Fruit fly (Drosophila melanogaster) whole organism, embryonic: ENCODE data around the gene CG34258.

Experiments
- Asciz ChIP-seq: fragments of 200-800 bp; sonication (Bioruptor generic); optimal IDR thresholded peaks from 2 replicates; lab custom pipeline; 2017; ENCODE audit warnings: missing biosample characterization, mild to moderate bottlenecking, missing genetic modification characterization, missing genetic modification reagents
- Bdp1 ChIP-seq: fragments of 200-800 bp; sonication (Bioruptor generic); optimal IDR thresholded peaks from 3 replicates; lab custom pipeline; 2016; ENCODE audit warnings: missing biosample characterization, missing genetic modification characterization
- Bteb2 ChIP-seq: fragments of 200-800 bp; sonication (Bioruptor generic); optimal IDR thresholded peaks from 2 replicates; lab custom pipeline; 2016; ENCODE audit warnings: missing biosample characterization, missing genetic modification characterization
- CG10321 ChIP-seq: fragments of 200-800 bp; sonication (Bioruptor generic); IDR thresholded peaks from 2 replicates; pipeline ENCODE4 v1.3.6; 2022; ENCODE audit warnings: missing biosample characterization, missing genetic modification characterization
- CG10565 ChIP-seq: fragments of 200-800 bp; sonication (Bioruptor generic); optimal IDR thresholded peaks from 3 replicates; lab custom pipeline; 2016; ENCODE audit warnings: missing biosample characterization, mild to moderate bottlenecking, missing genetic modification characterization
- CG13123 ChIP-seq: fragments of 200-800 bp; sonication (Bioruptor generic); optimal IDR thresholded peaks from 2 replicates; lab custom pipeline; 2016; ENCODE audit warnings: missing biosample characterization, missing genetic modification characterization
- CG13287 ChIP-seq: fragments of 200-800 bp; sonication (Bioruptor generic); IDR thresholded peaks from 2 replicates; pipeline ENCODE4 v1.3.6; 2022; ENCODE audit warnings: missing biosample characterization, missing genetic modification characterization; ENCODE audit not compliant: partially characterized antibody
- CG13424 ChIP-seq: fragments of 200-800 bp; sonication (Bioruptor generic); optimal IDR thresholded peaks from 2 replicates; lab custom pipeline; 2019; ENCODE audit warnings: missing biosample characterization, mild to moderate bottlenecking, missing genetic modification characterization, moderate library complexity
- CG14965 ChIP-seq: fragments of 200-800 bp; sonication (Bioruptor generic); optimal IDR thresholded peaks from 2 replicates; lab custom pipeline; 2016; ENCODE audit warnings: missing biosample characterization, missing genetic modification characterization, borderline replicate concordance
- CG1602 ChIP-seq: fragments of 200-800 bp; sonication (Bioruptor generic); optimal IDR thresholded peaks from 3 replicates; lab custom pipeline; 2016; ENCODE audit warnings: missing biosample characterization, missing genetic modification characterization
- CG17328 ChIP-seq: fragments of 200-800 bp; sonication (Bioruptor generic); IDR thresholded peaks from 2 replicates; pipeline ENCODE4 v1.3.6; 2022; ENCODE audit warnings: missing biosample characterization, missing genetic modification characterization
- CG33557 ChIP-seq: fragments of 200-800 bp; sonication (Bioruptor generic); optimal IDR thresholded peaks from 2 replicates; lab custom pipeline; 2019; ENCODE audit warnings: missing biosample characterization, mild to moderate bottlenecking, missing genetic modification characterization, moderate library complexity
- CG34422 ChIP-seq: fragments of 200-800 bp; sonication (Bioruptor generic); IDR thresholded peaks from 3 replicates; pipeline ENCODE4 v1.3.6; 2022; ENCODE audit warnings: missing biosample characterization, missing genetic modification characterization
- CG3726 ChIP-seq: fragments of 200-800 bp; sonication (Bioruptor generic); IDR thresholded peaks from 3 replicates; pipeline ENCODE4, ENCODE4 v1.3.6; 2022; ENCODE audit warnings: missing biosample characterization, missing genetic modification characterization
- CG5953 ChIP-seq: fragments of 200-800 bp; sonication (Bioruptor generic); IDR thresholded peaks from 2 replicates; pipeline ENCODE4 v1.3.6; 2022; ENCODE audit warnings: missing biosample characterization, missing genetic modification characterization
- CG6175 ChIP-seq: fragments of 200-800 bp; sonication (Bioruptor generic); IDR thresholded peaks from 3 replicates; pipeline ENCODE4 v1.3.6; 2022; ENCODE audit warnings: missing biosample characterization, missing genetic modification characterization
- CG6854 ChIP-seq: fragments of 200-800 bp; sonication (Bioruptor generic); optimal IDR thresholded peaks from 3 replicates; lab custom pipeline; 2017; ENCODE audit warnings: missing biosample characterization, mild to moderate bottlenecking, missing genetic modification characterization
- CG8089 ChIP-seq: fragments of 200-800 bp; sonication (Bioruptor generic); optimal IDR thresholded peaks from 3 replicates; lab custom pipeline; 2016; ENCODE audit warnings: missing biosample characterization, missing genetic modification characterization
- D19B ChIP-seq: fragments of 200-800 bp; sonication (Bioruptor generic); optimal IDR thresholded peaks from 2 replicates; lab custom pipeline; 2017; ENCODE audit warnings: missing biosample characterization, mild to moderate bottlenecking, missing genetic modification characterization
- Doc2 ChIP-seq: fragments of 200-800 bp; sonication (Bioruptor generic); IDR thresholded peaks from 2 replicates; pipeline ENCODE4 v1.3.6; 2022; ENCODE audit warnings: missing biosample characterization, missing genetic modification characterization
- Doc3 ChIP-seq: fragments of 200-800 bp; sonication (Bioruptor generic); IDR thresholded peaks from 3 replicates; pipeline ENCODE4 v1.3.6; 2022; ENCODE audit warnings: missing biosample characterization, missing genetic modification characterization; ENCODE audit not compliant: partially characterized antibody
- Dp ChIP-seq: fragments of 200-800 bp; sonication (Bioruptor generic); optimal IDR thresholded peaks from 2 replicates; lab custom pipeline; 2018; ENCODE audit warnings: missing biosample characterization, mild to moderate bottlenecking, missing genetic modification characterization, moderate library complexity
- Hmr ChIP-seq: fragments of 200-800 bp; sonication (Bioruptor generic); optimal IDR thresholded peaks from 3 replicates; lab custom pipeline; 2017; ENCODE audit warnings: mild to moderate bottlenecking, missing biosample characterization, missing genetic modification reagents, missing genetic modification characterization
- Hr51 ChIP-seq, 2 experiments: fragments of 200-800 bp; sonication (Bioruptor generic); optimal IDR thresholded peaks; 2 replicates in 1 of 2; 3 replicates in 1 of 2; lab custom pipeline; 2016 to 2018; ENCODE audit warnings: missing biosample characterization in 2 of 2, missing genetic modification characterization in 2 of 2, mild to moderate bottlenecking in 1 of 2, moderate library complexity in 1 of 2
- Hr78 ChIP-seq, 2 experiments: fragments of 200-800 bp in 1 of 2; fragments of >200 bp in 1 of 2; sonication (Bioruptor generic) in 1 of 2; optimal IDR thresholded peaks; 2 replicates each; lab custom pipeline; 2017 to 2019; ENCODE audit warnings: missing biosample characterization in 2 of 2, missing genetic modification characterization in 2 of 2, mild to moderate bottlenecking in 1 of 2, moderate library complexity in 1 of 2
- Hsf ChIP-seq: fragments of 200-800 bp; sonication (Bioruptor generic); optimal IDR thresholded peaks from 3 replicates; lab custom pipeline; 2016; ENCODE audit warnings: missing biosample characterization, missing genetic modification characterization
- Max ChIP-seq: fragments of 200-800 bp; sonication (Bioruptor generic); optimal IDR thresholded peaks from 2 replicates; lab custom pipeline; 2016; ENCODE audit warnings: missing biosample characterization, mild to moderate bottlenecking, missing genetic modification characterization
- NfI ChIP-seq: fragments of 200-800 bp; sonication (Bioruptor generic); optimal IDR thresholded peaks from 3 replicates; lab custom pipeline; 2018; ENCODE audit warnings: missing biosample characterization, mild to moderate bottlenecking, missing genetic modification characterization, moderate library complexity
- Spps ChIP-seq: fragments of 200-800 bp; sonication (Bioruptor generic); optimal IDR thresholded peaks from 2 replicates; lab custom pipeline; 2018; ENCODE audit warnings: missing biosample characterization, mild to moderate bottlenecking, missing genetic modification characterization
- TFAM ChIP-seq: fragments of 200-800 bp; sonication (Bioruptor generic); optimal IDR thresholded peaks from 2 replicates; lab custom pipeline; 2017; ENCODE audit warnings: missing biosample characterization, missing genetic modification characterization, inconsistent platforms
- Taf1 ChIP-seq: fragments of 200-800 bp; sonication (Bioruptor generic); IDR thresholded peaks from 2 replicates; pipeline ENCODE4 v1.3.6; 2022; ENCODE audit warnings: missing biosample characterization, missing genetic modification characterization
- al ChIP-seq: fragments of 200-800 bp; sonication (Bioruptor generic); IDR thresholded peaks from 2 replicates; pipeline ENCODE4 v1.3.6; 2022; ENCODE audit warnings: missing biosample characterization, missing genetic modification characterization
- bbx ChIP-seq: fragments of 200-800 bp; sonication (Bioruptor generic); IDR thresholded peaks from 2 replicates; pipeline ENCODE4 v1.3.6; 2022; ENCODE audit warnings: missing biosample characterization, missing genetic modification characterization; ENCODE audit not compliant: partially characterized antibody
- bsh ChIP-seq, 2 experiments: fragments of 200-800 bp; sonication (Bioruptor generic); optimal IDR thresholded peaks; 2 replicates each; lab custom pipeline; 2017 to 2018; ENCODE audit warnings: mild to moderate bottlenecking in 2 of 2, missing biosample characterization in 2 of 2, missing genetic modification characterization in 2 of 2, moderate library complexity in 1 of 2
- crp ChIP-seq, 2 experiments: fragments of 200-800 bp; sonication (Bioruptor generic); optimal IDR thresholded peaks; 2 replicates in 1 of 2; 3 replicates in 1 of 2; lab custom pipeline; 2017; ENCODE audit warnings: missing biosample characterization in 2 of 2, missing genetic modification characterization in 2 of 2, mild to moderate bottlenecking in 1 of 2, moderate library complexity in 1 of 2
- dimm ChIP-seq: fragments of 200-800 bp; sonication (Bioruptor generic); IDR thresholded peaks from 2 replicates; pipeline ENCODE4 v1.3.6; 2022; ENCODE audit warnings: missing biosample characterization, missing genetic modification characterization
- esg ChIP-seq: fragments of 200-800 bp; sonication (Bioruptor generic); conservative IDR thresholded peaks from 2 replicates; pipeline ENCODE4 v1.3.6; 2022; ENCODE audit warnings: missing biosample characterization, missing genetic modification characterization
- gt ChIP-seq: fragments of 200-800 bp; sonication (Bioruptor generic); IDR thresholded peaks from 2 replicates; pipeline ENCODE4 v1.3.6; 2022; ENCODE audit warnings: missing biosample characterization, missing genetic modification characterization
- inv ChIP-seq: fragments of 200-800 bp; sonication (Bioruptor generic); IDR thresholded peaks from 2 replicates; pipeline ENCODE4 v1.3.6; 2022; ENCODE audit warnings: missing biosample characterization, missing genetic modification characterization; ENCODE audit not compliant: partially characterized antibody
- ken ChIP-seq: fragments of 200-800 bp; sonication (Bioruptor generic); IDR thresholded peaks from 3 replicates; pipeline ENCODE4 v1.3.6; 2022; ENCODE audit warnings: missing biosample characterization, missing genetic modification characterization
- lab ChIP-seq: fragments of 200-800 bp; sonication (Bioruptor generic); optimal IDR thresholded peaks from 3 replicates; lab custom pipeline; 2017; ENCODE audit warnings: missing biosample characterization, missing genetic modification characterization, mild to moderate bottlenecking, moderate library complexity, missing genetic modification reagents
- lmd ChIP-seq: fragments of 200-800 bp; sonication (Bioruptor generic); IDR thresholded peaks from 2 replicates; pipeline ENCODE4 v1.3.6; 2022; ENCODE audit warnings: missing biosample characterization, missing genetic modification characterization
- nmo ChIP-seq: fragments of 200-800 bp; sonication (Bioruptor generic); optimal IDR thresholded peaks from 2 replicates; lab custom pipeline; 2018; ENCODE audit warnings: missing biosample characterization, mild to moderate bottlenecking, missing genetic modification characterization, moderate library complexity
- pum ChIP-seq: fragments of 200-800 bp; sonication (Bioruptor generic); optimal IDR thresholded peaks from 2 replicates; lab custom pipeline; 2016; ENCODE audit warnings: missing biosample characterization, missing genetic modification characterization
- shn ChIP-seq: fragments of 200-800 bp; sonication (Bioruptor generic); optimal IDR thresholded peaks from 3 replicates; lab custom pipeline; 2016; ENCODE audit warnings: missing biosample characterization, missing genetic modification characterization
- stc ChIP-seq: fragments of 200-800 bp; sonication (Bioruptor generic); IDR thresholded peaks from 2 replicates; pipeline ENCODE4 v1.3.6; 2022; ENCODE audit warnings: missing biosample characterization, missing genetic modification characterization
- stwl ChIP-seq: fragments of 200-800 bp; sonication (Bioruptor generic); optimal IDR thresholded peaks from 3 replicates; lab custom pipeline; 2018; ENCODE audit warnings: missing biosample characterization, mild to moderate bottlenecking, missing genetic modification characterization, moderate library complexity
- sug ChIP-seq: fragments of 200-800 bp; optimal IDR thresholded peaks from 2 replicates; lab custom pipeline; 2019; ENCODE audit warnings: missing biosample characterization, mild to moderate bottlenecking, missing genetic modification characterization, moderate library complexity
- tin ChIP-seq: fragments of 200-800 bp; sonication (Bioruptor generic); optimal IDR thresholded peaks from 3 replicates; lab custom pipeline; 2016; ENCODE audit warnings: missing biosample characterization, missing genetic modification characterization
- unc-4 ChIP-seq: fragments of 200-800 bp; sonication (Bioruptor generic); IDR thresholded peaks from 2 replicates; pipeline ENCODE4 v1.3.6; 2022; ENCODE audit warnings: missing biosample characterization, missing genetic modification characterization; ENCODE audit not compliant: partially characterized antibody

CG34258 gene

DNA sequence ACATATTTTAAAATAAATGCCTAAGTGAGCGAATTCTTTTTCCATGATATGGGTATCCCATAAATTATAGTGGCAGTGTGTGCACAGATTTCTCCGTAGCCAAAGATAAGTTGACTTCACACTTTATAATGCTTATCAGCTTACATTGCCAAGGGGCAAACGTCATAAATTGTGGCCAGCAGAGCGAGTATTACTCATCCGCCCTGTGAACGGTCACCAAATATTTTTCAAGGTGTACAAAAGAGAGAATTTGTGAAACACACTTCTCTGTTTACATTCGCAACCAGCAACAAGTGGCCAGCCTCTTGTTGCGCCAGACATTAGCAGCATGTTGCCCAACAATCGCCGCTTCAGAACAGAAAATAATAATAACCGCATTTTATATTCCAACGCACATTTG is 18.9 kb downstream of the CG34258 start (continued):
- TF ChIP-seq al (GFP tag; lab: Robert Waterston, UW) (no peak), CG10321 (GFP tag; lab: Robert Waterston, UW) (no peak), sug (tag; lab: Kevin White, UChicago) (peak; percentile 79), CG3726 (GFP tag; lab: Robert Waterston, UW) (no peak; the same call in 2 of the 3 replicates), tin (no peak), stc (peak; percentile 23; the same call in 1 of the 2 replicates), CG6854 (GFP tag; lab: Kevin White, UChicago) (peak; percentile 23), nmo (GFP tag; lab: Kevin White, UChicago) (no peak), Asciz (GFP tag; lab: Kevin White, UChicago) (peak; percentile 56), Max (GFP tag; lab: Kevin White, UChicago) (no peak), crp (GFP tag; optimal IDR thresholded peaks at IDR 0.05; lab: Kevin White, UChicago) (no peak), lmd (no peak), Hmr (peak; percentile 69), TFAM (GFP tag; lab: Kevin White, UChicago) (no peak), ken (no peak), Bdp1 (no peak), D19B (GFP tag; lab: Kevin White, UChicago) (no peak), CG10565 (GFP tag; lab: Kevin White, UChicago) (no peak), CG14965 (peak; percentile 1), CG13424 (tag; lab: Kevin White, UChicago) (peak; percentile 24), Bteb2 (GFP tag; lab: Kevin White, UChicago) (no peak), CG33557 (GFP tag; lab: Kevin White, UChicago) (no peak), stwl (tag; lab: Kevin White, UChicago) (no peak), pum (GFP tag; lab: Kevin White, UChicago) (no peak), unc-4 (GFP tag; lab: Robert Waterston, UW) (no peak), CG8089 (GFP tag; lab: Kevin White, UChicago) (no peak), bbx (GFP tag; lab: Robert Waterston, UW) (no peak), Doc3 (GFP tag; lab: Robert Waterston, UW) (no peak), Taf1 (GFP tag; lab: Robert Waterston, UW) (no peak), CG13287 (GFP tag; lab: Robert Waterston, UW) (no peak), dimm (GFP tag; lab: Robert Waterston, UW) (no peak), CG5953 (GFP tag; lab: Robert Waterston, UW) (no peak), CG6175 (peak; percentile 66; the same call in 1 of the 3 replicates), gt (GFP tag; lab: Robert Waterston, UW) (no peak), inv (GFP tag; lab: Robert Waterston, UW) (no peak), bsh (GFP tag; optimal IDR thresholded peaks at IDR 0.05; lab: Kevin White, UChicago) (peak in 1 of 2 experiments; percentile 27), Spps (tag; lab: Kevin White, UChicago) (no peak), Hsf (no peak), CG34422 (GFP tag; lab: Robert Waterston, UW) (no peak; the same call in 2 of the 3 replicates), Hr51 (GFP tag; optimal IDR thresholded peaks at IDR 0.05; lab: Kevin White, UChicago) (peak in 1 of 2 experiments; percentile 36), Dp (GFP tag; lab: Kevin White, UChicago) (no peak), CG13123 (GFP tag; lab: Kevin White, UChicago) (no peak), Hr78 (GFP tag; optimal IDR thresholded peaks at IDR 0.05; lab: Kevin White, UChicago) (peak in 1 of 2 experiments; percentile 28), NfI (GFP tag; lab: Kevin White, UChicago) (peak; percentile 21), CG17328 (GFP tag; lab: Robert Waterston, UW) (no peak), esg (GFP tag; lab: Robert Waterston, UW) (no peak), lab (GFP tag; lab: Kevin White, UChicago) (peak; percentile 82), CG1602 (GFP tag; lab: Kevin White, UChicago) (no peak), shn (no peak), Doc2 (no peak)
